Worm (Caenorhabditis elegans) whole organism, L4 larva: ENCODE measurements around the gene ccd-5.

Experiments
- F26F4.8 ChIP-seq: fragments of 200-800 bp; sonication (Bioruptor generic); conservative IDR thresholded peaks from 2 replicates; pipeline ENCODE4 v1.3.6; 2022; ENCODE audit warnings: missing genetic modification characterization, missing compliant biosample characterization
- F37D6.2 ChIP-seq: sonication (generic microtip); optimal IDR thresholded peaks from 2 replicates; lab custom pipeline; 2016; ENCODE audit warnings: mild to moderate bottlenecking, missing genetic modification characterization, missing compliant biosample characterization
- F44E2.7 ChIP-seq: fragments of 200-800 bp; sonication (Bioruptor generic); IDR thresholded peaks from 2 replicates; pipeline ENCODE4 v2.1.2; 2022; ENCODE audit warnings: missing genetic modification characterization, missing compliant biosample characterization
- T26A8.4 ChIP-seq: fragments of 200-800 bp; sonication (Bioruptor generic); IDR thresholded peaks from 2 replicates; pipeline ENCODE4 v1.3.6; 2022; ENCODE audit warnings: missing genetic modification characterization, missing compliant biosample characterization
- Y105C5A.15 ChIP-seq: fragments of 200-800 bp; sonication (Bioruptor generic); IDR thresholded peaks from 2 replicates; pipeline ENCODE4 v1.3.6; 2022; ENCODE audit warnings: missing genetic modification characterization, missing compliant biosample characterization
- Y48G9A.11 ChIP-seq: fragments of 200-800 bp; sonication (Bioruptor generic); IDR thresholded peaks from 2 replicates; pipeline ENCODE4 v1.3.6; 2022; ENCODE audit warnings: missing genetic modification reagents, missing genetic modification characterization, missing compliant biosample characterization
- Y5F2A.4 ChIP-seq: fragments of 200-800 bp; sonication (Bioruptor generic); optimal IDR thresholded peaks from 2 replicates; lab custom pipeline; 2018; ENCODE audit warnings: mild to moderate bottlenecking, missing genetic modification characterization, missing compliant biosample characterization
- Y75B8A.6 ChIP-seq: fragments of 200-800 bp; sonication (Bioruptor generic); IDR thresholded peaks from 2 replicates; pipeline ENCODE4 v1.3.6; 2022; ENCODE audit warnings: missing genetic modification reagents, missing genetic modification characterization, missing compliant biosample characterization
- ZK546.5 ChIP-seq, 2 experiments: sonication (generic microtip); optimal IDR thresholded peaks; 2 replicates each; lab custom pipeline; 2017; ENCODE audit warnings: missing biosample characterization in 2 of 2, missing genetic modification characterization in 2 of 2
- attf-4 ChIP-seq: sonication (generic microtip); optimal IDR thresholded peaks from 3 replicates; lab custom pipeline; 2017; ENCODE audit warnings: missing biosample characterization, missing genetic modification characterization
- ceh-28 ChIP-seq: fragments of 150-350 bp; optimal IDR thresholded peaks from 2 replicates; lab custom pipeline; 2014; ENCODE audit warnings: missing biosample characterization, missing genetic modification reagents, missing genetic modification characterization
- ceh-44 ChIP-seq: fragments of 200-800 bp; sonication (Bioruptor generic); IDR thresholded peaks from 2 replicates; pipeline ENCODE4 v1.3.6; 2022; ENCODE audit warnings: missing genetic modification reagents, missing genetic modification characterization, missing compliant biosample characterization
- dmd-6 ChIP-seq: fragments of 200-800 bp; sonication (Bioruptor generic); IDR thresholded peaks from 2 replicates; pipeline ENCODE4 v1.3.6; 2022; ENCODE audit warnings: missing genetic modification reagents, missing genetic modification characterization, missing compliant biosample characterization
- dmd-9 ChIP-seq: fragments of 200-800 bp; sonication (Bioruptor generic); IDR thresholded peaks from 2 replicates; pipeline ENCODE4 v1.3.6; 2022; ENCODE audit warnings: missing genetic modification reagents, missing genetic modification characterization, missing compliant biosample characterization
- dpl-1 ChIP-seq: fragments of 150-350 bp; optimal IDR thresholded peaks from 2 replicates; lab custom pipeline; 2014; ENCODE audit warnings: missing biosample characterization, missing genetic modification reagents, missing genetic modification characterization
- hmg-1.1 ChIP-seq: fragments of 200-800 bp; sonication (Bioruptor generic); IDR thresholded peaks from 2 replicates; pipeline ENCODE4 v1.3.6; 2022; ENCODE audit warnings: missing genetic modification reagents, missing genetic modification characterization, missing compliant biosample characterization
- jun-1 ChIP-seq: fragments of 150-350 bp; optimal IDR thresholded peaks from 2 replicates; lab custom pipeline; 2014; ENCODE audit warnings: missing biosample characterization, missing genetic modification reagents, missing genetic modification characterization
- lin-15B ChIP-seq: fragments of 150-350 bp; sonication (generic microtip); optimal IDR thresholded peaks from 3 replicates; lab custom pipeline; 2014; ENCODE audit warnings: missing biosample characterization, missing genetic modification characterization
- lin-29 ChIP-seq: fragments of 200-800 bp; sonication (Bioruptor generic); IDR thresholded peaks from 2 replicates; pipeline ENCODE4 v1.3.6; 2022; ENCODE audit warnings: missing genetic modification reagents, missing genetic modification characterization, missing compliant biosample characterization
- lin-38 ChIP-seq: fragments of 200-800 bp; sonication (Bioruptor generic); IDR thresholded peaks from 2 replicates; pipeline ENCODE4 v1.3.6; 2022; ENCODE audit warnings: missing genetic modification reagents, missing genetic modification characterization, missing compliant biosample characterization
- lir-3 ChIP-seq: sonication (generic microtip); optimal IDR thresholded peaks from 2 replicates; lab custom pipeline; 2016; ENCODE audit warnings: mild to moderate bottlenecking, missing genetic modification characterization, missing compliant biosample characterization
- madf-9 ChIP-seq: fragments of 200-800 bp; sonication (Bioruptor generic); conservative IDR thresholded peaks from 2 replicates; pipeline ENCODE4 v1.3.6; 2022; ENCODE audit warnings: missing genetic modification reagents, missing genetic modification characterization, missing compliant biosample characterization
- mxl-2 ChIP-seq: fragments of 200-800 bp; sonication (Bioruptor generic); conservative IDR thresholded peaks from 2 replicates; pipeline ENCODE4 v1.3.6; 2022; ENCODE audit warnings: missing genetic modification reagents, missing genetic modification characterization, missing compliant biosample characterization
- mxl-3 ChIP-seq: fragments of 200-800 bp; sonication (Bioruptor generic); optimal IDR thresholded peaks from 2 replicates; lab custom pipeline; 2018; ENCODE audit warnings: mild to moderate bottlenecking, missing genetic modification characterization, missing compliant biosample characterization
- nhr-102 ChIP-seq: sonication (generic microtip); optimal IDR thresholded peaks from 2 replicates; lab custom pipeline; 2016; ENCODE audit warnings: mild to moderate bottlenecking, missing genetic modification characterization, moderate library complexity, missing compliant biosample characterization
- nhr-28 ChIP-seq: fragments of 150-350 bp; optimal IDR thresholded peaks from 2 replicates; lab custom pipeline; 2014; ENCODE audit warnings: missing biosample characterization, missing genetic modification characterization
- nhr-41 ChIP-seq: fragments of 200-800 bp; sonication (Bioruptor generic); IDR thresholded peaks from 2 replicates; pipeline ENCODE4 v1.3.6; 2022; ENCODE audit warnings: missing genetic modification reagents, missing genetic modification characterization, missing compliant biosample characterization
- nhr-42 ChIP-seq: fragments of 200-800 bp; sonication (Bioruptor generic); IDR thresholded peaks from 2 replicates; pipeline ENCODE4 v1.3.6; 2022; ENCODE audit warnings: missing genetic modification characterization, missing compliant biosample characterization
- nhr-6 ChIP-seq: fragments of 150-350 bp; optimal IDR thresholded peaks from 2 replicates; lab custom pipeline; 2014; ENCODE audit warnings: missing biosample characterization, missing genetic modification characterization
- pqm-1 ChIP-seq: sonication (generic microtip); optimal IDR thresholded peaks from 2 replicates; lab custom pipeline; 2017; ENCODE audit warnings: missing biosample characterization, missing genetic modification characterization
- rbr-2 ChIP-seq: sonication (generic microtip); optimal IDR thresholded peaks from 2 replicates; lab custom pipeline; 2016; ENCODE audit warnings: missing genotype, missing genetic modification characterization, missing compliant biosample characterization
- set-16 ChIP-seq: fragments of 200-800 bp; sonication (Bioruptor generic); IDR thresholded peaks from 2 replicates; pipeline ENCODE4 v1.3.6; 2022; ENCODE audit warnings: missing genetic modification reagents, missing genetic modification characterization, missing compliant biosample characterization
- snpc-4 ChIP-seq: fragments of 150-350 bp; optimal IDR thresholded peaks from 2 replicates; lab custom pipeline; 2014; ENCODE audit warnings: missing biosample characterization, missing genetic modification characterization
- tag-97 ChIP-seq: fragments of 200-800 bp; sonication (Bioruptor generic); IDR thresholded peaks from 2 replicates; pipeline ENCODE4 v1.3.6; 2022; ENCODE audit warnings: missing genetic modification characterization, missing compliant biosample characterization
- tra-1 ChIP-seq: fragments of 200-800 bp; sonication (Bioruptor generic); IDR thresholded peaks from 2 replicates; pipeline ENCODE4 v1.3.6; 2022; ENCODE audit warnings: missing genetic modification reagents, missing genetic modification characterization, missing compliant biosample characterization
- unc-130 ChIP-seq: sonication (generic microtip); optimal IDR thresholded peaks from 2 replicates; lab custom pipeline; 2016; ENCODE audit warnings: missing genetic modification reagents, missing genetic modification characterization, missing compliant biosample characterization
- unc-62 ChIP-seq, 3 experiments: fragments of 150-350 bp in 1 of 3; sonication (generic microtip); optimal IDR thresholded peaks in 2 of 3; peaks in 1 of 3; 1 replicate in 1 of 3; 2 replicates in 2 of 3; lab custom pipeline; 2014 to 2017; ENCODE audit warnings: missing biosample characterization in 3 of 3, missing genetic modification characterization in 3 of 3, missing genetic modification reagents in 3 of 3, missing genotype in 1 of 3
- zfp-3 ChIP-seq: fragments of 200-800 bp; sonication (Bioruptor generic); conservative IDR thresholded peaks from 2 replicates; pipeline ENCODE4 v1.3.6; 2022; ENCODE audit warnings: missing genetic modification reagents, missing genetic modification characterization, missing compliant biosample characterization
- zip-2 ChIP-seq: fragments of 150-350 bp; optimal IDR thresholded peaks from 2 replicates; lab custom pipeline; 2014; ENCODE audit warnings: missing biosample characterization, missing genetic modification characterization
- ztf-11 ChIP-seq: fragments of 150-350 bp; optimal IDR thresholded peaks from 2 replicates; lab custom pipeline; 2014; ENCODE audit warnings: missing biosample characterization, missing genetic modification characterization
- ztf-7 ChIP-seq: fragments of 150-350 bp; optimal IDR thresholded peaks from 2 replicates; lab custom pipeline; 2014; ENCODE audit warnings: missing biosample characterization, missing genetic modification characterization

The ccd-5 gene

ce11 chrX:2613077-2613476 lies 40.6 kb upstream of the ccd-5 start (continued):
- TF ChIP-seq F44E2.7 (GFP tag; lab: Robert Waterston, UW) = peak; percentile 79; the same call in 1 of the 2 replicates
- TF ChIP-seq hmg-1.1 (GFP tag; lab: Robert Waterston, UW) = peak; percentile 96
- TF ChIP-seq T26A8.4 (GFP tag; lab: Robert Waterston, UW) = peak; percentile 83
- peak; percentile 67 for TF ChIP-seq F37D6.2 (tag; lab: Kevin White, UChicago)
- peak; percentile 76 for TF ChIP-seq ceh-44
- TF ChIP-seq lir-3 (tag; lab: Kevin White, UChicago) = peak; percentile 29
- TF ChIP-seq madf-9 (GFP tag; lab: Robert Waterston, UW) = peak; percentile 88
- TF ChIP-seq dpl-1 (GFP tag; lab: Kevin White, UChicago) = peak; percentile 25
- no peak for TF ChIP-seq tag-97
- TF ChIP-seq pqm-1 = no peak
- peak; percentile 79 for TF ChIP-seq rbr-2 (tag; lab: Kevin White, UChicago)
- TF ChIP-seq jun-1 (tag; lab: Kevin White, UChicago) = peak; percentile 16
- TF ChIP-seq set-16 = peak; percentile 32; the same call in 1 of the 2 replicates
- no peak for TF ChIP-seq nhr-102 (tag; lab: Kevin White, UChicago)
- TF ChIP-seq Y105C5A.15 (GFP tag; lab: Robert Waterston, UW) = peak; percentile 93; the same call in 1 of the 2 replicates
- TF ChIP-seq nhr-6 = peak; percentile 47
- no peak for TF ChIP-seq attf-4 (tag; lab: Kevin White, UChicago)
- TF ChIP-seq nhr-42 (GFP tag; lab: Robert Waterston, UW) = peak; percentile 83; the same call in 1 of the 2 replicates
- no peak for TF ChIP-seq lin-15B (tag; lab: Kevin White, UChicago)
- TF ChIP-seq tra-1 (GFP tag; lab: Robert Waterston, UW) = peak; percentile 92
- TF ChIP-seq F26F4.8 (GFP tag; lab: Robert Waterston, UW) = peak; percentile 86
- TF ChIP-seq lin-29 (GFP tag; lab: Robert Waterston, UW) = peak; percentile 72
- 0 out of 2 replicates have a peak, but pooled peaks have one; percentile 31 for TF ChIP-seq Y48G9A.11 (GFP tag; lab: Robert Waterston, UW)
- TF ChIP-seq ztf-11 (tag; lab: Kevin White, UChicago) = no peak
- peak; percentile 56; the same call in 1 of the 2 replicates for TF ChIP-seq zfp-3 (GFP tag; lab: Robert Waterston, UW)
- TF ChIP-seq mxl-2 (GFP tag; lab: Robert Waterston, UW) = peak; percentile 77
- peak; percentile 82 for TF ChIP-seq lin-38 (GFP tag; lab: Robert Waterston, UW)
- TF ChIP-seq dmd-9 (GFP tag; lab: Robert Waterston, UW) = 0 out of 2 replicates have a peak, but pooled peaks have one; percentile 61
- TF ChIP-seq nhr-41 = peak; percentile 57; the same call in 1 of the 2 replicates
- peak in 1 of 2 experiments; percentile 94 for TF ChIP-seq unc-62 (GFP tag; optimal IDR thresholded peaks at IDR 0.05 in 1 of 2; lab: Kevin White, UChicago)
- TF ChIP-seq unc-62 (tag; optimal IDR thresholded peaks at IDR 0.05; lab: Kevin White, UChicago) = no peak
- peak; percentile 82 for TF ChIP-seq dmd-6 (GFP tag; lab: Robert Waterston, UW)
- TF ChIP-seq nhr-28 (tag; lab: Kevin White, UChicago) = peak; percentile 58
- TF ChIP-seq ceh-28 (tag; lab: Kevin White, UChicago) = no peak
- peak; percentile 87 for TF ChIP-seq Y75B8A.6 (GFP tag; lab: Robert Waterston, UW)
- TF ChIP-seq snpc-4 (tag; lab: Kevin White, UChicago) = no peak
- TF ChIP-seq unc-130 = peak; percentile 67
- peak; percentile 74 for TF ChIP-seq mxl-3 (GFP tag; lab: Kevin White, UChicago)
- peak; percentile 4 for TF ChIP-seq zip-2
- TF ChIP-seq Y5F2A.4 (GFP tag; lab: Kevin White, UChicago) = peak; percentile 65
- TF ChIP-seq ZK546.5 (tag; optimal IDR thresholded peaks at IDR 0.05; lab: Kevin White, UChicago) = no peak
- TF ChIP-seq ztf-7 (tag; lab: Kevin White, UChicago) = peak; percentile 49
